Worm (Caenorhabditis elegans): ENCODE data around the gene acr-25.
A peak's percentile ranks its signal among the peaks of the same experiment; 100 is the strongest.

Gene acr-25

DNA sequence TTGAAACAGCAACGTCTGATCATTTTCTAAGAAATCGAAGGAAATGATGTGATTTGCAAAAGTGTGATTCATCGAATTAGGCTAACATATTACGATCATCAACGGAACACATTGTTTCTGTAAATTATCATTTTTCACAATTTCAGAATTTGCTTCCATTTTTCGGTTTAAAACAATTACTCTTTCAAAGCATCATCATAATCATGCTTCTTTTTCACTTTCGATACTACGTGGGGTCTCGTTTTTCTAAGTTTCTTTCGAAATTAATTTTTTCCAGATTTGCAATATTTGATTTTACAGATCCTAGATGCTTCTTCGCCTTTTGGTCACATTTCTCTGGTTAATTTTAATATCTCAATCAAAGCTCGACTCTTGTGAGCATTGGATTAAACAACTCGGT is 16.1 kb downstream of the acr-25 start, which contains the start of gene tyr-6:
TSS of gene tyr-6 (plus strand) at position 301 of the 400 bp plus-strand sequence.
- TF ChIP-seq skn-1 (tag; optimal IDR thresholded peaks at IDR 0.05): no peak
- no peak for TF ChIP-seq nhr-237 (tag; optimal IDR thresholded peaks at IDR 0.05)

DNA sequence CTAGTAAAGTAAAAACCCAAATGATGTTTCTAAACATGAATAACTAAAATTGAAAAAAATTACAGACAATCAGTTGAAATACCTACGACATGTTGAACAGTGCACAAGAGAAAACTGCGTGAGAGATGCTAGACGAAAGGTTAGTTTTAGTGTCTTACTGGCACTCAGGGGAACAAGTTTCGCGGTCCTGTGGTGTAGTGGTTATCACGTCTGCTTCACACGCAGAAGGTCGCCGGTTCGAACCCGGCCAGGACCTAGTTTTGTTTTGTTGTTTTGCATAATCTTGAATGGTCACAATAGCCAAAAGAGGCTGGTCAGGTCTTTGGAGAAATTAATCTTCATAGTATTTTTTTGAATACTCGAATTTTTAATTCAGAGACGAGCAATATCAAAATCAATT is 16.9 kb downstream of the acr-25 start:
- TF ChIP-seq nhr-12 (tag; optimal IDR thresholded peaks at IDR 0.05) (no peak), nhr-20 (tag; optimal IDR thresholded peaks at IDR 0.05) (peak; percentile 54), ceh-82 (tag; optimal IDR thresholded peaks at IDR 0.05) (peak in 1 of 3 experiments; percentile 25), ets-5 (GFP tag; IDR thresholded peaks at IDR 0.05) (no peak), pag-3 (tag; optimal IDR thresholded peaks at IDR 0.05; ENCODE audit: borderline replicate concordance, insufficient read depth) (no peak), sup-37 (GFP tag; optimal IDR thresholded peaks at IDR 0.05) (no peak), lin-14 (GFP tag; optimal IDR thresholded peaks at IDR 0.05) (peak; percentile 29), elt-2 (tag; optimal IDR thresholded peaks at IDR 0.05) (peak; percentile 19), C16A3.4 (tag; optimal IDR thresholded peaks at IDR 0.05) (peak; percentile 37), ceh-88 (GFP tag; IDR thresholded peaks at IDR 0.05) (no peak), dpl-1 (GFP tag; optimal IDR thresholded peaks at IDR 0.05) (peak in 2 of 3 experiments; percentile 4 to 29), dsc-1 (tag; optimal IDR thresholded peaks at IDR 0.05) (no peak), rnt-1 (tag; optimal IDR thresholded peaks at IDR 0.05) (peak; percentile 44), hlh-17 (GFP tag; optimal IDR thresholded peaks at IDR 0.05; ENCODE audit: borderline replicate concordance) (no peak), nhr-237 (tag; optimal IDR thresholded peaks at IDR 0.05) (no peak), Y116A8C.19 (tag; optimal IDR thresholded peaks at IDR 0.05; ENCODE audit: borderline replicate concordance) (no peak), fkh-10 (GFP tag; optimal IDR thresholded peaks at IDR 0.05) (no peak), elt-3 (tag; optimal IDR thresholded peaks at IDR 0.05) (peak in 1 of 6 experiments; percentile 25), jun-1 (tag; optimal IDR thresholded peaks at IDR 0.05) (no peak), nhr-77 (tag; optimal IDR thresholded peaks at IDR 0.05) (peak; percentile 43), swsn-7 (tag; optimal IDR thresholded peaks at IDR 0.05) (peak; percentile 8), pqm-1 (tag; optimal IDR thresholded peaks at IDR 0.05) (no peak), mdl-1 (tag; optimal IDR thresholded peaks at IDR 0.05) (peak in 1 of 2 experiments; percentile 20), unc-62 (GFP tag; optimal IDR thresholded peaks at IDR 0.05) (no peak), lin-35 (GFP tag; optimal IDR thresholded peaks at IDR 0.05) (peak; percentile 23 to 69), hlh-4 (tag; optimal IDR thresholded peaks at IDR 0.05) (no peak), nhr-90 (tag; optimal IDR thresholded peaks at IDR 0.05; ENCODE audit: poor library complexity) (peak; percentile 49), lin-39 (tag; optimal IDR thresholded peaks at IDR 0.05) (no peak), nhr-85 (tag) (peak; percentile 57), snu-23 (GFP tag; optimal IDR thresholded peaks at IDR 0.05) (peak; percentile 52), ama-1 (optimal IDR thresholded peaks at IDR 0.05) (no peak), efl-1 (optimal IDR thresholded peaks at IDR 0.05) (peak in 1 of 2 experiments; percentile 21), efl-1 (GFP tag; optimal IDR thresholded peaks at IDR 0.05 in 1 of 2) (peak in 1 of 2 experiments; percentile 89), nhr-19 (GFP tag; conservative IDR thresholded peaks at IDR 0.05) (peak; percentile 40), sox-4 (tag; optimal IDR thresholded peaks at IDR 0.05) (no peak)

- TF ChIP-seq xbp-1 (tag; optimal IDR thresholded peaks at IDR 0.05) (no peak), ama-1 (optimal IDR thresholded peaks at IDR 0.05) (no peak), lin-13 (GFP tag; optimal IDR thresholded peaks at IDR 0.05) (no peak), ceh-63 (GFP tag; optimal IDR thresholded peaks at IDR 0.05) (no peak), unc-130 (tag; optimal IDR thresholded peaks at IDR 0.05) (no peak), nhr-11 (tag; optimal IDR thresholded peaks at IDR 0.05) (no peak), fkh-8 (tag; optimal IDR thresholded peaks at IDR 0.05) (no peak), rnt-1 (tag; optimal IDR thresholded peaks at IDR 0.05) (no peak), egl-13 (tag; optimal IDR thresholded peaks at IDR 0.05) (no peak), efl-1 (optimal IDR thresholded peaks at IDR 0.05) (no peak), efl-1 (GFP tag; optimal IDR thresholded peaks at IDR 0.05 in 1 of 2) (no peak), nhr-71 (tag; optimal IDR thresholded peaks at IDR 0.05) (no peak), mef-2 (tag; optimal IDR thresholded peaks at IDR 0.05) (no peak), ztf-11 (tag; optimal IDR thresholded peaks at IDR 0.05) (no peak), efl-3 (GFP tag; optimal IDR thresholded peaks at IDR 0.05) (no peak), nhr-76 (tag; optimal IDR thresholded peaks at IDR 0.05) (no peak), lin-39 (tag; optimal IDR thresholded peaks at IDR 0.05) (no peak), snu-23 (GFP tag; optimal IDR thresholded peaks at IDR 0.05) (no peak)
Measured at ce11 chrIV:6487047-6487446, 22.9 kb downstream of the acr-25 start, which contains the start of gene Y73B6BL.37. Y73B6BL.37 (plus strand) TSS chrIV:6487347.
